Worm (Caenorhabditis elegans): ENCODE data around the gene del-7.

- TF ChIP-seq tra-1 (GFP tag; IDR thresholded peaks at IDR 0.05) (no peak), zag-1 (tag; optimal IDR thresholded peaks at IDR 0.05) (no peak), fos-1 (tag; optimal IDR thresholded peaks at IDR 0.05) (no peak)
Observed at ce11 chrIV:7790151-7790691, 30.0 kb downstream of the del-7 start.

Measured in whole organism, L4 larva.